Fruit fly (Drosophila melanogaster): ENCODE results near the gene bam.
A peak's percentile ranks its signal among the peaks of the same experiment; 100 is the strongest.

The bam gene

dm6 chr3R:25281165-25281564 lies 36.3 kb upstream of the bam start, which contains the start of gene CG11892 (continued):
- TF ChIP-seq gsb (GFP tag; IDR thresholded peaks at IDR 0.05) (no peak), Chrac-16 (GFP tag; optimal IDR thresholded peaks at IDR 0.05) (no peak), CrebB (tag; optimal IDR thresholded peaks at IDR 0.05) (peak; percentile 66), CG14050 (GFP tag; IDR thresholded peaks at IDR 0.05) (0 out of 3 replicates have a peak, but pooled peaks have one; percentile 13), fd64A (GFP tag; optimal IDR thresholded peaks at IDR 0.05) (peak; percentile 19), amos (GFP tag; IDR thresholded peaks at IDR 0.05; ENCODE audit: partially characterized antibody) (no peak), CG3847 (GFP tag; IDR thresholded peaks at IDR 0.05) (no peak), CG10209 (GFP tag; optimal IDR thresholded peaks at IDR 0.05) (peak; percentile 26), sim (GFP tag; IDR thresholded peaks at IDR 0.05) (no peak), CG12769 (tag; optimal IDR thresholded peaks at IDR 0.05) (peak; percentile 87), CG8359 (GFP tag; optimal IDR thresholded peaks at IDR 0.05; ENCODE audit: borderline replicate concordance) (peak; percentile 6), CG33557 (GFP tag; optimal IDR thresholded peaks at IDR 0.05) (no peak), CG17568 (GFP tag; optimal IDR thresholded peaks at IDR 0.05) (peak; percentile 49), CG10543 (GFP tag; optimal IDR thresholded peaks at IDR 0.05) (peak; percentile 72), stc (GFP tag; IDR thresholded peaks at IDR 0.05) (no peak), Hmr (GFP tag; optimal IDR thresholded peaks at IDR 0.05) (peak; percentile 73), Asciz (GFP tag; optimal IDR thresholded peaks at IDR 0.05) (peak; percentile 42), B-H2 (GFP tag; optimal IDR thresholded peaks at IDR 0.05) (peak; percentile 19), Hand (GFP tag; optimal IDR thresholded peaks at IDR 0.05) (peak; percentile 12), Dll (GFP tag; IDR thresholded peaks at IDR 0.05; ENCODE audit: partially characterized antibody) (no peak), Atf6 (GFP tag; IDR thresholded peaks at IDR 0.05) (peak; percentile 21; the same call in 1 of the 2 replicates), Ets65A (GFP tag) (peak; percentile 88), CG3281 (GFP tag; optimal IDR thresholded peaks at IDR 0.05) (peak; percentile 66), az2 (GFP tag; optimal IDR thresholded peaks at IDR 0.05) (no peak), cad (GFP tag; optimal IDR thresholded peaks at IDR 0.05) (no peak), CG18619 (GFP tag; optimal IDR thresholded peaks at IDR 0.05) (peak; percentile 46), sr (GFP tag; IDR thresholded peaks at IDR 0.05) (no peak), Lhr (GFP tag; optimal IDR thresholded peaks at IDR 0.05) (no peak), CG11723 (GFP tag; optimal IDR thresholded peaks at IDR 0.05) (peak; percentile 11), stwl (tag; optimal IDR thresholded peaks at IDR 0.05) (no peak), CG7987 (GFP tag; optimal IDR thresholded peaks at IDR 0.05) (peak; percentile 80), tap (tag; optimal IDR thresholded peaks at IDR 0.05) (peak; percentile 52), otp (GFP tag; IDR thresholded peaks at IDR 0.05) (peak; percentile 45; the same call in 1 of the 3 replicates), CG10147 (GFP tag; optimal IDR thresholded peaks at IDR 0.05) (peak; percentile 27), salm (tag; optimal IDR thresholded peaks at IDR 0.05) (peak; percentile 16), jing (GFP tag; optimal IDR thresholded peaks at IDR 0.05) (no peak), PHDP (tag; optimal IDR thresholded peaks at IDR 0.05) (peak; percentile 58), usp (GFP tag; optimal IDR thresholded peaks at IDR 0.05) (no peak), CG12219 (GFP tag; optimal IDR thresholded peaks at IDR 0.05) (no peak), chn (GFP tag; optimal IDR thresholded peaks at IDR 0.05) (no peak), CG31388 (GFP tag; optimal IDR thresholded peaks at IDR 0.05) (no peak), CG12299 (tag; optimal IDR thresholded peaks at IDR 0.05) (peak; percentile 18), CG15269 (tag; optimal IDR thresholded peaks at IDR 0.05) (peak; percentile 60), corto (GFP tag; optimal IDR thresholded peaks at IDR 0.05) (no peak), ara (GFP tag; IDR thresholded peaks at IDR 0.05) (0 out of 2 replicates have a peak, but pooled peaks have one; percentile 43), HLH54F (GFP tag; optimal IDR thresholded peaks at IDR 0.05) (no peak), Sox102F (GFP tag; optimal IDR thresholded peaks at IDR 0.05) (peak; percentile 37), Meics (GFP tag; optimal IDR thresholded peaks at IDR 0.05) (peak; percentile 55), Mad (GFP tag; optimal IDR thresholded peaks at IDR 0.05) (no peak), CG4707 (GFP tag; optimal IDR thresholded peaks at IDR 0.05) (peak; percentile 39)
